Fruit fly (Drosophila melanogaster) Kc167 (cell line): Measurements from ENCODE around the gene Scamp.

ENCODE experiments used
- Myc ChIP-seq: fragments of >200 bp; optimal IDR thresholded peaks from 2 replicates; lab custom pipeline; 2017; ENCODE audit warnings: missing external identifiers
- h ChIP-seq: fragments of >200 bp; optimal IDR thresholded peaks from 3 replicates; lab custom pipeline; 2018; ENCODE audit warnings: missing external identifiers
- insv ChIP-seq: fragments of >200 bp; optimal IDR thresholded peaks from 3 replicates; lab custom pipeline; 2018; ENCODE audit warnings: missing external identifiers
- psq ChIP-seq: fragments of >200 bp; optimal IDR thresholded peaks from 2 replicates; lab custom pipeline; 2017; ENCODE audit warnings: missing external identifiers
- ttk ChIP-seq: sonication (Bioruptor generic); optimal IDR thresholded peaks from 2 replicates; lab custom pipeline; 2017; ENCODE audit warnings: missing external identifiers

DNA sequence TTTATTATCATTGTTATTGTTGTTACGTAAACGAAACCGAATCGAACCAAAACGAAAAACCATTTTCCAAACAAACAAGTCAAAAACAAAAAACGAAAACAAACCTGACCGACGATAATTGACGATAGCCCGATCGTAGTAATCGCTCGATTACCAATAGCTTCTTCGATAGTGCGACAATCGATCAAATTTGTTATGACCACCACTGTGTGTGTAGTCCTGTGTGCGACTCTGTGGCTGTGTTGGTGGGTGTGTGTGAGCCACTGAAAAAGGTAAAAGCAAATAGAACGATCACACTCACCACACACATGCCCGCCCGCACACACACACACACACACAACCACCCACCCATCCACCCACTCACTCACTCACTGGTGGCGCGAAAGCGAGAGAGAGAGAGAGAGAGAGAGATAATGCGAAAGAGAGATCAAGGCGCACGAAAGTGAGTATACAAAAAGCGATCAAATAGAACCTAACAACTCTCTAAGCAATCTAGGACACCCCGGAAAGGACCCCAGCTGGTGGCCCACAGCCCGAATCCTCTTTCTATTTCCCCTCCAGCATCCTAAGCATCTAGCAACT lies 34.9 kb upstream of the Scamp start:
- TF ChIP-seq h (lab: Kevin White, UChicago) (no peak), psq (lab: Kevin White, UChicago) (no peak), insv (lab: Kevin White, UChicago) (no peak), ttk (no peak), Myc (lab: Kevin White, UChicago) (no peak)
